Worm (Caenorhabditis elegans) whole organism, mixed stage, embryonic: Measurements from ENCODE around the gene fbxa-107.

Source experiments
- M03D4.4 ChIP-seq: sonication (generic microtip); optimal IDR thresholded peaks from 2 replicates; lab custom pipeline; 2017; ENCODE audit warnings: mild to moderate bottlenecking, missing genetic modification characterization, missing compliant biosample characterization
- blmp-1 ChIP-seq: fragments of 150-350 bp; optimal IDR thresholded peaks from 2 replicates; lab custom pipeline; 2014; ENCODE audit warnings: missing biosample characterization, missing genetic modification characterization
- ceh-43 ChIP-seq: fragments of 200-800 bp; sonication (Bioruptor generic); optimal IDR thresholded peaks from 2 replicates; lab custom pipeline; 2018; ENCODE audit warnings: mild to moderate bottlenecking, missing genetic modification characterization, moderate library complexity, missing compliant biosample characterization
- ceh-83 ChIP-seq: fragments of 200-800 bp; sonication (Bioruptor generic); optimal IDR thresholded peaks from 2 replicates; lab custom pipeline; 2018; ENCODE audit warnings: mild to moderate bottlenecking, missing genetic modification characterization, missing compliant biosample characterization
- ces-1 ChIP-seq: fragments of 150-350 bp; optimal IDR thresholded peaks from 2 replicates; lab custom pipeline; 2014; ENCODE audit warnings: missing biosample characterization, missing genetic modification reagents, missing genetic modification characterization
- cnd-1 ChIP-seq: fragments of 200-800 bp; sonication (Bioruptor generic); optimal IDR thresholded peaks from 2 replicates; lab custom pipeline; 2018; ENCODE audit warnings: mild to moderate bottlenecking, missing genetic modification characterization, missing compliant biosample characterization
- drap-1 ChIP-seq: fragments of 200-800 bp; sonication (Bioruptor generic); optimal IDR thresholded peaks from 3 replicates; lab custom pipeline; 2018; ENCODE audit warnings: mild to moderate bottlenecking, missing genetic modification characterization, missing compliant biosample characterization
- elt-1 ChIP-seq: sonication (generic microtip); optimal IDR thresholded peaks from 2 replicates; lab custom pipeline; 2017; ENCODE audit warnings: missing genetic modification characterization, mild to moderate bottlenecking, missing compliant biosample characterization, antibody characterized with exemption, moderate library complexity, borderline replicate concordance; ENCODE audit not compliant: insufficient read depth
- elt-3 ChIP-seq: fragments of 150-350 bp; optimal IDR thresholded peaks from 2 replicates; lab custom pipeline; 2014; ENCODE audit warnings: missing biosample characterization, missing genetic modification characterization
- flh-1 ChIP-seq: fragments of 200-800 bp; sonication (Bioruptor generic); optimal IDR thresholded peaks from 2 replicates; lab custom pipeline; 2018; ENCODE audit warnings: mild to moderate bottlenecking, missing genetic modification characterization, moderate library complexity, missing compliant biosample characterization
- ham-2 ChIP-seq: fragments of 200-800 bp; sonication (Bioruptor generic); optimal IDR thresholded peaks from 2 replicates; lab custom pipeline; 2018; ENCODE audit warnings: mild to moderate bottlenecking, missing genetic modification characterization, missing compliant biosample characterization
- hlh-1 ChIP-seq: fragments of 150-350 bp; optimal IDR thresholded peaks from 2 replicates; lab custom pipeline; 2014; ENCODE audit warnings: missing biosample characterization, missing genetic modification reagents, missing genetic modification characterization
- lin-13 ChIP-seq: fragments of 150-350 bp; optimal IDR thresholded peaks from 2 replicates; lab custom pipeline; 2014; ENCODE audit warnings: missing biosample characterization, missing genetic modification characterization
- lin-32 ChIP-seq: fragments of 200-800 bp; sonication (Bioruptor generic); optimal IDR thresholded peaks from 2 replicates; lab custom pipeline; 2018; ENCODE audit warnings: mild to moderate bottlenecking, missing genetic modification characterization, missing compliant biosample characterization
- lsy-2 ChIP-seq: fragments of 150-350 bp; optimal IDR thresholded peaks from 2 replicates; lab custom pipeline; 2014; ENCODE audit warnings: missing biosample characterization, missing genetic modification characterization
- mab-5 ChIP-seq: fragments of 150-350 bp; optimal IDR thresholded peaks from 2 replicates; lab custom pipeline; 2014; ENCODE audit warnings: missing biosample characterization, missing genetic modification characterization
- mep-1 ChIP-seq: fragments of 150-350 bp; optimal IDR thresholded peaks from 2 replicates; lab custom pipeline; 2017; ENCODE audit warnings: missing biosample characterization, missing genetic modification reagents, missing genetic modification characterization, inconsistent platforms
- mls-2 ChIP-seq: sonication (generic microtip); optimal IDR thresholded peaks from 2 replicates; lab custom pipeline; 2016; ENCODE audit warnings: mild to moderate bottlenecking, missing genetic modification characterization, moderate library complexity, missing compliant biosample characterization
- nhr-12 ChIP-seq: fragments of 150-350 bp; optimal IDR thresholded peaks from 2 replicates; lab custom pipeline; 2014; ENCODE audit warnings: missing biosample characterization, missing genetic modification characterization
- nhr-2 ChIP-seq: fragments of 150-350 bp; optimal IDR thresholded peaks from 2 replicates; lab custom pipeline; 2014; ENCODE audit warnings: missing biosample characterization, missing genetic modification characterization
- nhr-237 ChIP-seq: fragments of 150-350 bp; optimal IDR thresholded peaks from 2 replicates; lab custom pipeline; 2014; ENCODE audit warnings: missing biosample characterization, missing genetic modification characterization
- nhr-28 ChIP-seq: fragments of 150-350 bp; optimal IDR thresholded peaks from 2 replicates; lab custom pipeline; 2014; ENCODE audit warnings: missing biosample characterization, missing genetic modification characterization
- sem-2 ChIP-seq: fragments of 200-800 bp; sonication (Bioruptor generic); optimal IDR thresholded peaks from 2 replicates; lab custom pipeline; 2018; ENCODE audit warnings: mild to moderate bottlenecking, missing genetic modification characterization, missing compliant biosample characterization
- snpc-4 ChIP-seq: fragments of 150-350 bp; optimal IDR thresholded peaks from 2 replicates; lab custom pipeline; 2014; ENCODE audit warnings: missing biosample characterization, missing genetic modification characterization
- sptf-1 ChIP-seq: sonication (generic microtip); optimal IDR thresholded peaks from 2 replicates; lab custom pipeline; 2017; ENCODE audit warnings: mild to moderate bottlenecking, missing genetic modification characterization, moderate library complexity, missing compliant biosample characterization
- tbx-8 ChIP-seq: fragments of 200-800 bp; sonication (Bioruptor generic); optimal IDR thresholded peaks from 2 replicates; lab custom pipeline; 2018; ENCODE audit warnings: mild to moderate bottlenecking, missing genetic modification characterization, moderate library complexity, missing compliant biosample characterization
- unc-120 ChIP-seq: sonication (generic microtip); optimal IDR thresholded peaks from 2 replicates; lab custom pipeline; 2017; ENCODE audit warnings: missing genetic modification characterization, missing compliant biosample characterization; ENCODE audit not compliant: poor library complexity, severe bottlenecking
- unc-62 ChIP-seq: fragments of 150-350 bp; optimal IDR thresholded peaks from 2 replicates; lab custom pipeline; 2014; ENCODE audit warnings: missing biosample characterization, missing genetic modification reagents, missing genetic modification characterization
- zip-8 ChIP-seq: fragments of 150-350 bp; optimal IDR thresholded peaks from 2 replicates; lab custom pipeline; 2014; ENCODE audit warnings: missing biosample characterization, missing genetic modification characterization

The fbxa-107 gene

ce11 chrV:18085150-18085833 is 38.4 kb upstream of the fbxa-107 start, which contains the start of gene fbxa-106:
Gene fbxa-106 (minus strand): TSS chrV:18085200.
- TF ChIP-seq elt-3 (no peak), lsy-2 (tag; lab: Kevin White, UChicago) (no peak), nhr-12 (tag; lab: Kevin White, UChicago) (no peak)

ce11 chrV:18086174-18086661 is 37.5 kb upstream of the fbxa-107 start, which contains the start of gene Y59A8B.12:
Gene Y59A8B.12 (minus strand): TSS chrV:18086224.
- TF ChIP-seq lin-13 (tag; lab: Kevin White, UChicago) (peak; percentile 16), mls-2 (tag; lab: Kevin White, UChicago) (no peak)

ce11 chrV:18086783-18087182 is 37.0 kb upstream of the fbxa-107 start, which contains the start of gene slr-2:
Gene slr-2 (plus strand): TSS chrV:18087123.
- TF ChIP-seq cnd-1 (tag; lab: Kevin White, UChicago) (no peak), ceh-43 (GFP tag; lab: Kevin White, UChicago) (no peak), drap-1 (no peak), snpc-4 (tag; lab: Kevin White, UChicago) (no peak), lin-32 (GFP tag; lab: Kevin White, UChicago) (no peak), mep-1 (peak; percentile 19), unc-120 (tag; lab: Kevin White, UChicago) (no peak), hlh-1 (tag; lab: Kevin White, UChicago) (peak; percentile 5), lsy-2 (tag; lab: Kevin White, UChicago) (peak; percentile 36), flh-1 (GFP tag; lab: Kevin White, UChicago) (no peak), zip-8 (tag; lab: Kevin White, UChicago) (no peak), unc-62 (GFP tag; lab: Kevin White, UChicago) (no peak), sptf-1 (tag; lab: Kevin White, UChicago) (no peak), sem-2 (GFP tag; lab: Kevin White, UChicago) (no peak), blmp-1 (tag; lab: Kevin White, UChicago) (no peak), mab-5 (tag; lab: Kevin White, UChicago) (no peak), elt-1 (no peak), tbx-8 (GFP tag; lab: Kevin White, UChicago) (no peak), nhr-237 (peak; percentile 25), M03D4.4 (tag; lab: Kevin White, UChicago) (no peak), ceh-83 (GFP tag; lab: Kevin White, UChicago) (no peak), lin-13 (tag; lab: Kevin White, UChicago) (peak; percentile 23), nhr-2 (tag; lab: Kevin White, UChicago) (peak; percentile 18), ham-2 (GFP tag; lab: Kevin White, UChicago) (no peak), ces-1 (GFP tag; lab: Kevin White, UChicago) (no peak)

ce11 chrV:18091216-18091615 is 32.5 kb upstream of the fbxa-107 start:
- TF ChIP-seq zip-8 (tag; lab: Kevin White, UChicago): peak; percentile 61
- TF ChIP-seq cnd-1 (tag; lab: Kevin White, UChicago): no peak

ce11 chrV:18093941-18094340 is 29.8 kb upstream of the fbxa-107 start:
- peak; percentile 96 for TF ChIP-seq zip-8 (tag; lab: Kevin White, UChicago)
- TF ChIP-seq nhr-28: no peak
- no peak for TF ChIP-seq sem-2 (GFP tag; lab: Kevin White, UChicago)
- no peak for TF ChIP-seq sptf-1 (tag; lab: Kevin White, UChicago)
- no peak for TF ChIP-seq blmp-1 (tag; lab: Kevin White, UChicago)

ce11 chrV:18098387-18098786 is 25.4 kb upstream of the fbxa-107 start, which contains the start of gene par-4:
Gene par-4 (plus strand): TSS chrV:18098687.
- no peak for TF ChIP-seq flh-1 (GFP tag; lab: Kevin White, UChicago)
